Worm (Caenorhabditis elegans) whole organism, L3 larva: Measurements from ENCODE around the gene F26A1.4.

Experiments
- ZK546.5 ChIP-seq: sonication (generic microtip); optimal IDR thresholded peaks from 2 replicates; lab custom pipeline; 2017; ENCODE audit warnings: missing biosample characterization, missing genetic modification characterization
- aly-2 ChIP-seq: fragments of 150-350 bp; optimal IDR thresholded peaks from 2 replicates; lab custom pipeline; 2014; ENCODE audit warnings: missing biosample characterization, missing genetic modification characterization
- ama-1 ChIP-seq: fragments of 150-350 bp; optimal IDR thresholded peaks from 2 replicates; lab custom pipeline; 2018
- ceh-28 ChIP-seq: fragments of 150-350 bp; optimal IDR thresholded peaks from 2 replicates; lab custom pipeline; 2014; ENCODE audit warnings: missing biosample characterization, missing genetic modification reagents, missing genetic modification characterization
- ceh-82 ChIP-seq: fragments of 150-350 bp; optimal IDR thresholded peaks from 2 replicates; lab custom pipeline; 2014; ENCODE audit warnings: missing biosample characterization, missing genetic modification characterization
- ceh-9 ChIP-seq: sonication (generic microtip); optimal IDR thresholded peaks from 2 replicates; lab custom pipeline; 2018; ENCODE audit warnings: missing biosample characterization, missing genetic modification characterization
- daf-12 ChIP-seq: fragments of 150-350 bp; optimal IDR thresholded peaks from 2 replicates; lab custom pipeline; 2014; ENCODE audit warnings: missing biosample characterization, missing genetic modification reagents, missing genetic modification characterization
- egl-27 ChIP-seq: sonication (generic microtip); optimal IDR thresholded peaks from 4 replicates; lab custom pipeline; 2017; ENCODE audit warnings: missing biosample characterization, missing genetic modification reagents, missing genetic modification characterization
- egl-5 ChIP-seq: fragments of 150-350 bp; optimal IDR thresholded peaks from 2 replicates; lab custom pipeline; 2017; ENCODE audit warnings: missing biosample characterization, missing genetic modification reagents, missing genetic modification characterization, inconsistent platforms
- elt-1 ChIP-seq: fragments of 150-350 bp; optimal IDR thresholded peaks from 2 replicates; lab custom pipeline; 2014; ENCODE audit warnings: missing biosample characterization, missing genetic modification characterization
- elt-2 ChIP-seq: sonication (generic microtip); optimal IDR thresholded peaks from 2 replicates; lab custom pipeline; 2016; ENCODE audit warnings: missing genetic modification reagents, mild to moderate bottlenecking, missing genetic modification characterization, missing compliant biosample characterization
- elt-3 ChIP-seq, 3 experiments: fragments of 150-350 bp in 1 of 3; sonication (generic microtip) in 2 of 3; optimal IDR thresholded peaks; 2 replicates in 2 of 3; 4 replicates in 1 of 3; lab custom pipeline; 2014 to 2017; ENCODE audit warnings: missing biosample characterization in 3 of 3, missing genetic modification characterization in 3 of 3
- eor-1 ChIP-seq, 2 experiments: fragments of 150-350 bp; optimal IDR thresholded peaks; 2 replicates each; lab custom pipeline; 2014 to 2018; ENCODE audit warnings: missing biosample characterization in 2 of 2, missing genetic modification characterization in 2 of 2
- fkh-10 ChIP-seq: sonication (generic microtip); optimal IDR thresholded peaks from 2 replicates; lab custom pipeline; 2017; ENCODE audit warnings: missing biosample characterization, missing genetic modification reagents, missing genetic modification characterization
- hmg-11 ChIP-seq: sonication (generic microtip); optimal IDR thresholded peaks from 2 replicates; lab custom pipeline; 2016; ENCODE audit warnings: missing genetic modification characterization, missing compliant biosample characterization
- jun-1 ChIP-seq: fragments of 150-350 bp; optimal IDR thresholded peaks from 2 replicates; lab custom pipeline; 2014; ENCODE audit warnings: missing biosample characterization, missing genetic modification reagents, missing genetic modification characterization
- lin-15B ChIP-seq: fragments of 150-350 bp; optimal IDR thresholded peaks from 2 replicates; lab custom pipeline; 2014; ENCODE audit warnings: missing biosample characterization, missing genetic modification characterization
- lsy-12 ChIP-seq: sonication (generic microtip); optimal IDR thresholded peaks from 2 replicates; lab custom pipeline; 2016; ENCODE audit warnings: mild to moderate bottlenecking, missing genetic modification characterization, missing compliant biosample characterization
- mdl-1 ChIP-seq: fragments of 150-350 bp; optimal IDR thresholded peaks from 2 replicates; lab custom pipeline; 2014; ENCODE audit warnings: missing biosample characterization, missing genetic modification characterization
- nfya-1 ChIP-seq: sonication (generic microtip); optimal IDR thresholded peaks from 2 replicates; lab custom pipeline; 2017; ENCODE audit warnings: missing genetic modification characterization, mild to moderate bottlenecking, missing compliant biosample characterization, antibody characterized with exemption, moderate library complexity; ENCODE audit not compliant: insufficient read depth
- nhr-23 ChIP-seq: fragments of 150-350 bp; optimal IDR thresholded peaks from 2 replicates; lab custom pipeline; 2014; ENCODE audit warnings: missing biosample characterization, missing genetic modification reagents, missing genetic modification characterization
- nhr-43 ChIP-seq: sonication (generic microtip); optimal IDR thresholded peaks from 2 replicates; lab custom pipeline; 2016; ENCODE audit warnings: mild to moderate bottlenecking, missing genetic modification characterization, missing compliant biosample characterization; ENCODE audit not compliant: poor library complexity, severe bottlenecking
- nhr-67 ChIP-seq: fragments of 150-350 bp; optimal IDR thresholded peaks from 2 replicates; lab custom pipeline; 2014; ENCODE audit warnings: missing biosample characterization, missing genetic modification characterization
- nhr-76 ChIP-seq: fragments of 150-350 bp; sonication (generic microtip); optimal IDR thresholded peaks from 5 replicates; lab custom pipeline; 2014; ENCODE audit warnings: missing biosample characterization, missing genetic modification characterization
- nhr-77 ChIP-seq: fragments of 150-350 bp; optimal IDR thresholded peaks from 2 replicates; lab custom pipeline; 2014; ENCODE audit warnings: missing biosample characterization, missing genetic modification characterization
- pqm-1 ChIP-seq: fragments of 150-350 bp; optimal IDR thresholded peaks from 2 replicates; lab custom pipeline; 2017; ENCODE audit warnings: missing biosample characterization, missing genetic modification characterization, inconsistent platforms
- snpc-4 ChIP-seq: fragments of 150-350 bp; optimal IDR thresholded peaks from 2 replicates; lab custom pipeline; 2014; ENCODE audit warnings: missing biosample characterization, missing genetic modification characterization
- tbx-2 ChIP-seq: sonication (generic microtip); optimal IDR thresholded peaks from 2 replicates; lab custom pipeline; 2016; ENCODE audit warnings: mild to moderate bottlenecking, missing genetic modification characterization, missing compliant biosample characterization
- zag-1 ChIP-seq: fragments of 150-350 bp; optimal IDR thresholded peaks from 2 replicates; lab custom pipeline; 2014; ENCODE audit warnings: missing biosample characterization, missing genetic modification characterization
- ztf-4 ChIP-seq: fragments of 150-350 bp; optimal IDR thresholded peaks from 2 replicates; lab custom pipeline; 2014; ENCODE audit warnings: missing biosample characterization, missing genetic modification characterization

Gene F26A1.4

ce11 chrIII:4854918-4855317, 37.6 kb downstream of the F26A1.4 start, which contains the start of gene C35D10.8:
TSS of gene C35D10.8 (plus strand) at chrIII:4855218.
- TF ChIP-seq ZK546.5 (tag; lab: Kevin White, UChicago) (no peak), jun-1 (tag; lab: Kevin White, UChicago) (no peak), aly-2 (tag; lab: Kevin White, UChicago) (no peak), fkh-10 (GFP tag; lab: Kevin White, UChicago) (no peak), egl-5 (tag; lab: Kevin White, UChicago) (no peak), hmg-11 (tag; lab: Kevin White, UChicago) (no peak), mdl-1 (tag; lab: Kevin White, UChicago) (no peak), ama-1 (lab: Kevin White, UChicago) (no peak), daf-12 (no peak), nhr-43 (tag; lab: Kevin White, UChicago) (no peak), nhr-67 (tag; lab: Kevin White, UChicago) (no peak)

DNA sequence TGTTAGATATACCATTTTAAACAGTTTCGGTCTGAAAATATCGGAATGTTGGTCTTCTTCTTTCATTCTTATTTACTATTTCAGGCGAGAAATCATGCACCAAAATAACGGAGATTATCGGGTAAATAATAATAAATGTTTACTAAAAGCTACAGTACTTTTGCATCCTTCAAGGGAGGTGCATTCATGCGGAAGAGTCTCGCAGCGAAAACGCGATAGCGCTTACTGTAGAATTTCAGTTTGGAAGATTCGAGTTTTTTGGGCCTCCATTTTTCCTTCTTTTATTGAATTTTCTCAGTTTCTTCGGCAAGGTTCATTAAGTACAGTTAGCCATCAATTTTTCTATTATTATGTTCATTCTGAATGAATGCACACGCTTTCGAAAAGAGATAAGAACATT, 38.8 kb downstream of the F26A1.4 start, which contains the start of gene C35D10.7:
Gene C35D10.7, plus strand, starts transcription at position 85 of the 400 bp plus-strand sequence.
- TF ChIP-seq tbx-2, result no peak
- no peak for TF ChIP-seq nhr-77 (tag; lab: Kevin White, UChicago)
- TF ChIP-seq pqm-1 (tag; lab: Kevin White, UChicago), result no peak
- no peak for TF ChIP-seq nhr-23 (tag; lab: Kevin White, UChicago)
- TF ChIP-seq egl-27 (tag; lab: Kevin White, UChicago), result no peak
- TF ChIP-seq elt-3 (tag; optimal IDR thresholded peaks at IDR 0.05; lab: Kevin White, UChicago), result no peak
- TF ChIP-seq eor-1 (tag; optimal IDR thresholded peaks at IDR 0.05; lab: Kevin White, UChicago), result no peak
- TF ChIP-seq nfya-1, result no peak
- no peak for TF ChIP-seq elt-1 (tag; lab: Kevin White, UChicago)
- TF ChIP-seq, all 47 proteins: peak for 0

ce11 chrIII:4856992-4857391, 39.7 kb downstream of the F26A1.4 start:
- TF ChIP-seq nhr-76 (tag; lab: Kevin White, UChicago) (no peak), ztf-4 (tag; lab: Kevin White, UChicago) (no peak)

- TF ChIP-seq nhr-43 (tag; lab: Kevin White, UChicago) (no peak), ceh-82 (no peak), ceh-9 (tag; lab: Kevin White, UChicago) (no peak), lsy-12 (tag; lab: Kevin White, UChicago) (no peak), snpc-4 (tag; lab: Kevin White, UChicago) (no peak), egl-27 (tag; lab: Kevin White, UChicago) (no peak), daf-12 (no peak), nhr-77 (tag; lab: Kevin White, UChicago) (no peak), ceh-28 (tag; lab: Kevin White, UChicago) (no peak), ZK546.5 (tag; lab: Kevin White, UChicago) (no peak), pqm-1 (tag; lab: Kevin White, UChicago) (no peak), hmg-11 (tag; lab: Kevin White, UChicago) (no peak)
Observed at ce11 chrIII:4859039-4859438, 41.7 kb downstream of the F26A1.4 start, which contains the start of gene C35D10.6. TSS of gene C35D10.6 (plus strand) at chrIII:4859339.

- TF ChIP-seq lin-15B (peak; percentile 1), elt-2 (tag; lab: Kevin White, UChicago) (no peak)
Observed at ce11 chrIII:4861744-4862401, 44.5 kb downstream of the F26A1.4 start, which contains the start of the genes C35D10.10 and C35D10.5. TSS of gene C35D10.10 (minus strand) at chrIII:4861794. TSS of gene C35D10.5 (plus strand) at chrIII:4862351.

- no peak for TF ChIP-seq snpc-4 (tag; lab: Kevin White, UChicago)
- no peak for TF ChIP-seq hmg-11 (tag; lab: Kevin White, UChicago)
- TF ChIP-seq zag-1, result no peak
Observed at ce11 chrIII:4863127-4863526, 45.8 kb downstream of the F26A1.4 start, which contains the start of gene coq-8. TSS of gene coq-8 (plus strand) at chrIII:4863427.
